Worm (Caenorhabditis elegans) whole organism, L4 larva: ENCODE results near the gene gst-15.

Source experiments
- ceh-32 ChIP-seq: sonication (generic microtip); optimal IDR thresholded peaks from 2 replicates; lab custom pipeline; 2016; ENCODE audit warnings: mild to moderate bottlenecking, missing genetic modification characterization, missing compliant biosample characterization; ENCODE audit not compliant: poor library complexity
- fkh-10 ChIP-seq: fragments of 150-350 bp; optimal IDR thresholded peaks from 2 replicates; lab custom pipeline; 2014; ENCODE audit warnings: missing biosample characterization, missing genetic modification reagents, missing genetic modification characterization
- hlh-11 ChIP-seq: fragments of 200-800 bp; sonication (Bioruptor generic); optimal IDR thresholded peaks from 2 replicates; lab custom pipeline; 2018; ENCODE audit warnings: mild to moderate bottlenecking, missing genetic modification characterization, missing compliant biosample characterization
- lin-13 ChIP-seq: fragments of 150-350 bp; optimal IDR thresholded peaks from 2 replicates; lab custom pipeline; 2014; ENCODE audit warnings: missing biosample characterization, missing genetic modification reagents, missing genetic modification characterization
- lin-15B ChIP-seq: fragments of 150-350 bp; sonication (generic microtip); optimal IDR thresholded peaks from 3 replicates; lab custom pipeline; 2014; ENCODE audit warnings: missing biosample characterization, missing genetic modification characterization
- lir-3 ChIP-seq: sonication (generic microtip); optimal IDR thresholded peaks from 2 replicates; lab custom pipeline; 2016; ENCODE audit warnings: mild to moderate bottlenecking, missing genetic modification characterization, missing compliant biosample characterization
- lsy-2 ChIP-seq, 2 experiments: fragments of 150-350 bp in 1 of 2; sonication (generic microtip) in 1 of 2; optimal IDR thresholded peaks; 2 replicates each; lab custom pipeline; 2014 to 2017; ENCODE audit warnings: missing biosample characterization in 2 of 2, missing genetic modification characterization in 2 of 2
- madf-9 ChIP-seq: fragments of 200-800 bp; sonication (Bioruptor generic); conservative IDR thresholded peaks from 2 replicates; pipeline ENCODE4 v1.3.6; 2022; ENCODE audit warnings: missing genetic modification reagents, missing genetic modification characterization, missing compliant biosample characterization
- nhr-76 ChIP-seq: fragments of 150-350 bp; optimal IDR thresholded peaks from 2 replicates; lab custom pipeline; 2014; ENCODE audit warnings: missing biosample characterization, missing genetic modification characterization
- pha-4 ChIP-seq, 2 experiments: fragments of 150-350 bp in 1 of 2; fragments of 200-800 bp in 1 of 2; sonication (Bioruptor generic) in 1 of 2; IDR thresholded peaks in 1 of 2; optimal IDR thresholded peaks in 1 of 2; 2 replicates each; pipeline versions ENCODE4 v1.3.6 to Lab custom; 2014 to 2022; ENCODE audit warnings: missing genetic modification characterization in 2 of 2, missing genetic modification reagents in 2 of 2, missing biosample characterization in 1 of 2, missing compliant biosample characterization in 1 of 2
- sdz-12 ChIP-seq: fragments of 200-800 bp; sonication (Bioruptor generic); optimal IDR thresholded peaks from 2 replicates; lab custom pipeline; 2018; ENCODE audit warnings: mild to moderate bottlenecking, missing genetic modification characterization, missing compliant biosample characterization
- skn-1 ChIP-seq: fragments of 150-350 bp; optimal IDR thresholded peaks from 2 replicates; lab custom pipeline; 2014; ENCODE audit warnings: missing biosample characterization, missing genetic modification characterization
- snpc-1.2 ChIP-seq: fragments of 200-800 bp; sonication (Bioruptor generic); IDR thresholded peaks from 2 replicates; pipeline ENCODE4 v1.3.6; 2022; ENCODE audit warnings: missing genetic modification reagents, missing genetic modification characterization, missing compliant biosample characterization
- unc-62 ChIP-seq, 3 experiments: fragments of 150-350 bp in 1 of 3; sonication (generic microtip); optimal IDR thresholded peaks in 2 of 3; peaks in 1 of 3; 1 replicate in 1 of 3; 2 replicates in 2 of 3; lab custom pipeline; 2014 to 2017; ENCODE audit warnings: missing biosample characterization in 3 of 3, missing genetic modification characterization in 3 of 3, missing genetic modification reagents in 3 of 3, missing genotype in 1 of 3

DNA sequence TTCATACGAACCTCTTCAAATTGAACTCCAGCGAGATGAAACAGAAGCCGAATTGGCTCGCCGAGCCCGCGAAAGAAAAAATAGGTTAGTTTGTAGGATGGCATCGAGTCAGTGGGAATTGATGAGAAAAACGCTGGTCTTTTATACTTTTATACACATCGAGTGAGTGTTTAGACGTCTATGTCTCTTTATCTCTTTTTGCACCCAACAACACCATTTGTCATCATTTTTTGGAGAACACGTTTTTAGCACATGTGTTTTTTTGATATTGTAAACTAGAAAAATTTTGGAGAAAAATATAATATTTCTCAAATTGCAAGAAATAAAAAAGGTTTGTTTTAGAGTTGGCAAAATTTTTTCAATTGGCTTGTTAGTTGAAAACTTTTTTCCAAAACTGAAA is 11.3 kb upstream of the gst-15 start, which contains the start of gene gst-16:
- no peak for TF ChIP-seq sdz-12
- TF ChIP-seq snpc-1.2 (GFP tag; lab: Robert Waterston, UW), result no peak
- TF ChIP-seq madf-9 (GFP tag; lab: Robert Waterston, UW), result no peak
- TF ChIP-seq ceh-32, result no peak
- no peak for TF ChIP-seq unc-62 (GFP tag; optimal IDR thresholded peaks at IDR 0.05 in 1 of 2; lab: Kevin White, UChicago)
- TF ChIP-seq unc-62 (tag; optimal IDR thresholded peaks at IDR 0.05; lab: Kevin White, UChicago), result no peak
- TF ChIP-seq hlh-11 (tag; lab: Kevin White, UChicago), result no peak
- TF ChIP-seq pha-4 (GFP tag; IDR thresholded peaks at IDR 0.05; lab: Robert Waterston, UW), result no peak
- TF ChIP-seq pha-4 (tag; optimal IDR thresholded peaks at IDR 0.05; lab: Kevin White, UChicago), result no peak
- TF ChIP-seq lir-3, result no peak
- TF ChIP-seq fkh-10 (GFP tag; lab: Kevin White, UChicago), result no peak
- no peak for TF ChIP-seq skn-1 (tag; lab: Kevin White, UChicago)
- no peak for TF ChIP-seq lin-13 (GFP tag; lab: Kevin White, UChicago)
- TF ChIP-seq nhr-76 (tag; lab: Kevin White, UChicago), result no peak
- TF ChIP-seq lin-15B (tag; lab: Kevin White, UChicago), result no peak
- no peak for TF ChIP-seq lsy-2 (tag; optimal IDR thresholded peaks at IDR 0.05; lab: Kevin White, UChicago)
